Worm (Caenorhabditis elegans) whole organism, L1 larva: ENCODE results near the gene F46C5.4.

Source experiments
- ces-1 ChIP-seq: fragments of 150-350 bp; optimal IDR thresholded peaks from 2 replicates; lab custom pipeline; 2014; ENCODE audit warnings: missing biosample characterization, missing genetic modification reagents, missing genetic modification characterization
- dpl-1 ChIP-seq, 3 experiments: fragments of 150-350 bp in 2 of 3; sonication (generic microtip) in 1 of 3; optimal IDR thresholded peaks; 2 replicates each; lab custom pipeline; 2014 to 2017; ENCODE audit warnings: missing biosample characterization in 3 of 3, missing genetic modification characterization in 3 of 3, missing genetic modification reagents in 3 of 3
- egl-27 ChIP-seq, 2 experiments: fragments of 150-350 bp in 1 of 2; sonication (generic microtip); optimal IDR thresholded peaks; 3 replicates each; lab custom pipeline; 2017 to 2018; ENCODE audit warnings: missing biosample characterization in 2 of 2, missing genetic modification characterization in 2 of 2, missing genetic modification reagents in 2 of 2
- elt-3 ChIP-seq, 6 experiments: fragments of 150-350 bp in 1 of 6; sonication (generic microtip); optimal IDR thresholded peaks; 2 replicates each; lab custom pipeline; 2017 to 2018; ENCODE audit warnings: missing biosample characterization in 6 of 6, missing genetic modification characterization in 6 of 6, inconsistent platforms in 1 of 6
- lin-13 ChIP-seq: fragments of 150-350 bp; optimal IDR thresholded peaks from 2 replicates; lab custom pipeline; 2014; ENCODE audit warnings: missing biosample characterization, missing genetic modification reagents, missing genetic modification characterization
- nhr-76 ChIP-seq: sonication (generic microtip); optimal IDR thresholded peaks from 2 replicates; lab custom pipeline; 2017; ENCODE audit warnings: missing biosample characterization, missing genetic modification characterization
- pqm-1 ChIP-seq: sonication (generic microtip); optimal IDR thresholded peaks from 3 replicates; lab custom pipeline; 2017; ENCODE audit warnings: missing biosample characterization, missing genetic modification characterization
- snpc-4 ChIP-seq: fragments of 150-350 bp; optimal IDR thresholded peaks from 2 replicates; lab custom pipeline; 2014; ENCODE audit warnings: missing biosample characterization, missing genetic modification characterization
- unc-130 ChIP-seq: fragments of 150-350 bp; optimal IDR thresholded peaks from 2 replicates; lab custom pipeline; 2017; ENCODE audit warnings: missing biosample characterization, missing genetic modification characterization, inconsistent platforms
- unc-98 ChIP-seq: fragments of 200-800 bp; sonication (Bioruptor generic); IDR thresholded peaks from 2 replicates; pipeline ENCODE4 v1.3.6; 2022; ENCODE audit warnings: missing genetic modification characterization, missing compliant biosample characterization
- zag-1 ChIP-seq: fragments of 150-350 bp; optimal IDR thresholded peaks from 2 replicates; lab custom pipeline; 2014; ENCODE audit warnings: missing biosample characterization, missing genetic modification characterization

DNA sequence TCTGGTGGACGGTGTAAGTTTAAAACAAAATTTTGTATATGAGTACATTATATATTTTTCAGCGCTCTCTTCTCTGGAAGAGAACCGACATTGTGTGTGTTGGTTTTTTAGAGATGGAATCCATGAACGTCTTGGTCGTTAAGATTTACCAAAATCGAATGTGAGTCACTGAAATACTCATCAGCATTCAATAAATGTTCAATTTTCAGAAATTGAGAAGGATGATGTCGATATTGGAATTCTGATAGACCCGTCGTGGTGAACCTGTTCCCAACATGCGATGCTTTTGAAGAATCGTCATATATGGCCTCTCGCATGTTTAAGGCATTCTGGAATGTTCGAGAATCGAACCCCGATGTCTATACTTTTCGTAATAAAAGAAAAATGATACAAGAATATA lies 47.1 kb upstream of the F46C5.4 start:
- no peak for TF ChIP-seq unc-130 (tag; lab: Kevin White, UChicago)
- TF ChIP-seq egl-27 (tag; optimal IDR thresholded peaks at IDR 0.05; lab: Kevin White, UChicago): no peak
- no peak for TF ChIP-seq unc-98
- TF ChIP-seq dpl-1 (GFP tag; optimal IDR thresholded peaks at IDR 0.05; lab: Kevin White, UChicago): no peak
- no peak for TF ChIP-seq pqm-1 (tag; lab: Kevin White, UChicago)
- no peak for TF ChIP-seq nhr-76 (tag; lab: Kevin White, UChicago)
- no peak for TF ChIP-seq ces-1 (GFP tag; lab: Kevin White, UChicago)
- TF ChIP-seq snpc-4 (tag; lab: Kevin White, UChicago): no peak
- no peak for TF ChIP-seq elt-3 (tag; optimal IDR thresholded peaks at IDR 0.05; lab: Kevin White, UChicago)
- TF ChIP-seq lin-13 (GFP tag; lab: Kevin White, UChicago): no peak
- TF ChIP-seq zag-1 (tag; lab: Kevin White, UChicago): no peak
